Worm (Caenorhabditis elegans) whole organism, midembryonic: ENCODE measurements around the gene gtap-2.
A peak's percentile ranks its signal among the peaks of the same experiment; 100 is the strongest.

Experiments used
- T22C8.4 ChIP-seq: fragments of 200-800 bp; sonication (Bioruptor generic); IDR thresholded peaks from 2 replicates; pipeline ENCODE4 v1.3.6; 2022; ENCODE audit warnings: missing genetic modification characterization, missing compliant biosample characterization
- cog-1 ChIP-seq: sonication (generic microtip); optimal IDR thresholded peaks from 2 replicates; lab custom pipeline; 2016; ENCODE audit warnings: missing genetic modification characterization, missing compliant biosample characterization
- flt-1 ChIP-seq: fragments of 200-800 bp; sonication (Bioruptor generic); IDR thresholded peaks from 2 replicates; pipeline ENCODE4 v1.3.6; 2022; ENCODE audit warnings: missing genetic modification characterization, missing compliant biosample characterization
- klf-2 ChIP-seq: fragments of 200-800 bp; sonication (Bioruptor generic); conservative IDR thresholded peaks from 2 replicates; pipeline ENCODE4 v1.3.6; 2022; ENCODE audit warnings: missing genetic modification reagents, missing genetic modification characterization, missing compliant biosample characterization
- med-1 ChIP-seq: sonication (generic microtip); optimal IDR thresholded peaks from 2 replicates; lab custom pipeline; 2017; ENCODE audit warnings: missing genetic modification characterization, mild to moderate bottlenecking, missing compliant biosample characterization, antibody characterized with exemption, missing genetic modification reagents; ENCODE audit not compliant: insufficient read depth
- ref-1 ChIP-seq: fragments of 200-800 bp; sonication (Bioruptor generic); conservative IDR thresholded peaks from 2 replicates; pipeline ENCODE4 v1.3.6; 2022; ENCODE audit warnings: missing genetic modification reagents, missing genetic modification characterization, missing compliant biosample characterization
- tab-1 ChIP-seq: fragments of 200-800 bp; sonication (Bioruptor generic); IDR thresholded peaks from 2 replicates; pipeline ENCODE4 v1.3.6; 2022; ENCODE audit warnings: missing genetic modification characterization, missing compliant biosample characterization
- ztf-23 ChIP-seq: fragments of 200-800 bp; sonication (Bioruptor generic); IDR thresholded peaks from 2 replicates; pipeline ENCODE4 v1.3.6; 2022; ENCODE audit warnings: missing genetic modification reagents, missing genetic modification characterization, missing compliant biosample characterization
- ztf-29 ChIP-seq: fragments of 200-800 bp; sonication (Bioruptor generic); IDR thresholded peaks from 2 replicates; pipeline ENCODE4 v1.3.6; 2022; ENCODE audit warnings: missing genetic modification reagents, missing genetic modification characterization, missing compliant biosample characterization

Gene gtap-2

DNA sequence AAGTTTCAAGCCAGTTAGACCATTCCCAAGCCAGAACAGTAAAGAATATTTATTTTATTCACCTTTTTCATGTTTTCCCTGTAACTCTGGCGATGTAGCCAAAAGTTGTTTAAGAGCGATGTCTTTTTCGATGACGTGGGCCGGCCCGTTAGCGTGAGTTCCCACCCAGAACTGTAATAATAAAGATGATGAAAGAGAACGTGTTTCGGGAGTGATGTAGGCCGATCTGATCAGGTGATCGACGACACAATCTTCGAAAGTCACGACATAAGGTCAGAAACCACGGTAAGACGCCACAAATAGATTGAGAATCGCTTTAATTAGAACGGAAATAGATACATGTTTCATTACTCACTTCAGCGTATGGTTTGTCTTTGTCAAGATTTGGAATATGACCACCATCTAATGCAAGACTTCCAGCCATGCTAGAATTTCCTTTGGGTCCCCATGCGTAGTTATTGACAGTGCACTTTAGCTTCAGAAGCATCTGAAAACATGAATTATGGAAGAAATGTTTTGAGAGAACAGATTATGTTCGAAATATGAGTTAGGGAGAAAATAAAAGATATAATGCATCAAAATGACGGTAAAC is 1.3 kb upstream of the gtap-2 start, which contains the start of gene ZK632.4:
ZK632.4 (minus strand) TSS at position 487 of the 592 bp plus-strand sequence.
- TF ChIP-seq cog-1 (tag; lab: Kevin White, UChicago) = no peak
- TF ChIP-seq ztf-23 (GFP tag; lab: Robert Waterston, UW) = no peak
- TF ChIP-seq T22C8.4 (GFP tag; lab: Robert Waterston, UW) = no peak
- no peak for TF ChIP-seq klf-2 (GFP tag; lab: Robert Waterston, UW)
- TF ChIP-seq flt-1 (GFP tag; lab: Robert Waterston, UW) = no peak
- no peak for TF ChIP-seq ref-1 (GFP tag; lab: Robert Waterston, UW)
- no peak for TF ChIP-seq tab-1 (GFP tag; lab: Robert Waterston, UW)
- no peak for TF ChIP-seq med-1 (GFP tag; lab: Kevin White, UChicago)
- TF ChIP-seq ztf-29 (GFP tag; lab: Robert Waterston, UW) = no peak

DNA sequence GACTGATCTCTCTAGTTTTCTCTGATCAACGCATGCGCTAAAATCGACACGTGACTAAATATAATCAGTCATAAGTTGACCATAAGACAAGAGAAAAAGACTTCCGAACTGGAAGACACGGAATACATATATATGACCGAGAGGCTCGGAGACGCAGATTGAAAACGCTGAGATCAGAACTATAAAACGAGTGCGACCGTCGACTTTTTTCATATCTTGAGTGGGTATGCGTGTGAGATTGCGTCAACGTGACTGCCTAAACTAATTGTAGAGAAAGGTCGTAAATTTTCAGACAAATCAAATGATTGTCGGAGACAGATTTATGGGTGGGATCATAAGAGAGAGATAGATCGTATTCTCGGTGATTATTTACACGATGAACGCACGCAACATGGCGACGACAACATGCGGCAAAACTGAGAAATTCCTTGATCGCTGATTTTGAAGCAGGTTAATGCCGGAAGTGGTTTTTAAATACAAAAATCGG is 741 bp upstream of the gtap-2 start:
- TF ChIP-seq ztf-29 (GFP tag; lab: Robert Waterston, UW) (no peak), cog-1 (tag; lab: Kevin White, UChicago) (no peak), ztf-23 (GFP tag; lab: Robert Waterston, UW) (no peak), ref-1 (GFP tag; lab: Robert Waterston, UW) (no peak), flt-1 (GFP tag; lab: Robert Waterston, UW) (no peak)

DNA sequence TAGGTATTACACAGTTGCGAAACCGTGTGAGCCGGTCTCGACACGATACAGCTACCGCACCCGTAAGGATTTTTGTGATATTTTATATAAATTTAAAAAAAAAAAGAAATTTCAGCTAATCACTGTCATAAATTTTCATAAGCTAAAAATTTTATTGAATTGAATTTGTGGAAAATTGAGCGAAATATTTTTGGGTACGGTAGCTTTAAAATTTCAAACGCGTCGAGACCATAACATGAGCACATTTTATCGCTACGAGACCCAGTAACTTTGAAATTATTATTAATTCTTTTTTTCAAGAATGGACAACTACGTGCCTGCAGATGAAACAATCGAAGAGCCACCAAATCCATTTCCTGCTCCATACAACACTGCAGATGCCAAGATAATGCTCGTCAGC is 4.8 kb downstream of the gtap-2 start, which contains the start of gene ZK632.14:
ZK632.14 (plus strand) TSS at position 301 of the 400 bp plus-strand sequence.
- TF ChIP-seq klf-2 (GFP tag; lab: Robert Waterston, UW) = no peak
- TF ChIP-seq tab-1 (GFP tag; lab: Robert Waterston, UW) = no peak
- TF ChIP-seq cog-1 (tag; lab: Kevin White, UChicago) = no peak
- TF ChIP-seq ztf-23 (GFP tag; lab: Robert Waterston, UW) = no peak
- TF ChIP-seq med-1 (GFP tag; lab: Kevin White, UChicago) = no peak
- TF ChIP-seq ztf-29 (GFP tag; lab: Robert Waterston, UW) = no peak
- no peak for TF ChIP-seq T22C8.4 (GFP tag; lab: Robert Waterston, UW)

DNA sequence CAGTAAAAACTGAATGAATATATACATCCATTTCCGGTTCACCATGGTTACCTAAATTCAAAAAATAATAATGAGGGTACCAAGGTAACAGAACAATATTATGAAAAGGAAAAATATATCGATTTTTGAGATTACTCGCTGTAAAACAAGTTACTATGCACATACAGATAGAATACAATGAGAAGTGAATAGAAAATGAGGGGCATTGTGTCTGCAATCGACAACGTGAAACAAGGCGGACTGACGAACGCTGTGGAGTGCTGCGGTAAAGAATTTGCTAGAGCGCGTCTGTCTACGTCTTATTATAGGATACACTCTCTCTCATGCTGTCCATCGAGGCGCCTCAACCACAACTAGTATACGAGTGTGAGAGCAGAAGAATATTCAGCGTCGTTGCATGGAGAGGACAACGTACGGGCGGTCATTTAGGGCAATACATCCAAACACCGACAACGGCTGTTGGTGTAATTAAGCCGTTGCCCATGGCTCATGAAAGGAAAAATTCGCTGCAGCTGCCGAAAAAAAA is 8.8 kb downstream of the gtap-2 start, which contains the start of gene cnx-1:
cnx-1 (minus strand) TSS at position 51 of the 526 bp plus-strand sequence.
- peak; percentile 68; the same call in 1 of the 2 replicates for TF ChIP-seq tab-1 (GFP tag; lab: Robert Waterston, UW)
- TF ChIP-seq cog-1 (tag; lab: Kevin White, UChicago) = no peak
- peak; percentile 42; the same call in 1 of the 2 replicates for TF ChIP-seq flt-1 (GFP tag; lab: Robert Waterston, UW)
- TF ChIP-seq klf-2 (GFP tag; lab: Robert Waterston, UW) = no peak

DNA sequence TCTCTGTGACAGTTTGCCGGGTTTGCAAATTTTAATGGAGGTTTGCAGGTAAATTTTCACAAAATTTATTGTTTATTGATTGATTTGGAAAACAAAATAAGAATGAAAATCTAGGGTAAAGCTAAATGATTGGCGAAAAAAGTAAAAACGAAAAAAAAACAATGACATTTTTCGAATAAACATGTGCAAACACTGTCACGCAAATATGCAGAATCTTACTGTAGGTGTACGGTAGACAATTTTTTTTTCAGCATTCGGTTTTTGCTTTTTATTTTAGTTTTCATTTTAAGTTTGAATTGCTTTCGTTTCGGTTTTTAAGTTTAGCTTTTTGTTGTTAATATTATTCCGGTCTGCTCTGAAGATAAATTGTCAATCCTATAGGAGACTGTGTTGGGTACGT is 9.6 kb downstream of the gtap-2 start:
- TF ChIP-seq med-1 (GFP tag; lab: Kevin White, UChicago) = no peak
- no peak for TF ChIP-seq T22C8.4 (GFP tag; lab: Robert Waterston, UW)
- TF ChIP-seq ztf-23 (GFP tag; lab: Robert Waterston, UW) = no peak
- no peak for TF ChIP-seq ztf-29 (GFP tag; lab: Robert Waterston, UW)
- TF ChIP-seq tab-1 (GFP tag; lab: Robert Waterston, UW) = no peak
- no peak for TF ChIP-seq klf-2 (GFP tag; lab: Robert Waterston, UW)
- no peak for TF ChIP-seq cog-1 (tag; lab: Kevin White, UChicago)

DNA sequence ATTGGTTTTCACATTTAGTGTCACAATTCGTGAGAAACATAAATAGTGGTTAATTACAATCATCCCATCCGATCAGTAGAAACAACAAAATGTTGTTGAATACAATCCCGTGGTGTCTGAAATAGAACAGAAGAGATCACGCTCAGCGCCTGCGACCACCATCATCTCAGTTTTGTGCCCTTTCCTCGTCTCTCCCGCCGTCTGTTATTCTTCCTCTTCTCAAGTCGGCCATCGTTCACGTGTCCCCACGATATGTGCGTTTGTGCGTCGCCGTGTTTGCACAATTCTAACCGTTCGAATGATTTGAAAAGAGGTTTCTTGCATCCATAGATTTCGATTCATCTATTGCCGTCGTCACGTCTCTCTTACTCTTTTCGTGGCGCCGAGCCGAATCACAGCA is 10.4 kb downstream of the gtap-2 start, which contains the start of gene panl-3:
panl-3 (plus strand) TSS at position 294 of the 400 bp plus-strand sequence.
- TF ChIP-seq ztf-23 (GFP tag; lab: Robert Waterston, UW) (peak; percentile 70; the same call in 1 of the 2 replicates), T22C8.4 (GFP tag; lab: Robert Waterston, UW) (no peak), klf-2 (GFP tag; lab: Robert Waterston, UW) (no peak)

DNA sequence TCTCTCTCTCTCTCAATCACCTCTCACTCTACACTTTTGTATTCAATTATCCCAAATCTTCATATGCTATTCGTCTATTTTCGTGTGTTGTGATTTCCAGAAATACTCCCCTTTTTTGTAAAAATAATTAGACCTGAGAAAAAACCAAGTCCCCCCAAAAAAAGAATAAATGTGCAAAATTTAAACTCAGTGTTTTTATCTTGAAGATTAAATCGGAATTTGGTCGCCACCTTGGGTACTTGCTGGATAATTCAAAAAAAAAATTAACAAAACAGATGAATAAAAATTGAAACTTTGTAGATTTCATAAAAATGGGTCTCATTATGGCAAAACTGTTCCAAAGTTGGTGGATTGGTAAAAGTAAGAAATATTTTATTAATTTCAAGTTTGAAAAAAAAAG is 14.6 kb downstream of the gtap-2 start, which contains the start of gene arl-5:
arl-5 (plus strand) TSS at position 301 of the 400 bp plus-strand sequence.
- no peak for TF ChIP-seq cog-1 (tag; lab: Kevin White, UChicago)
- no peak for TF ChIP-seq ref-1 (GFP tag; lab: Robert Waterston, UW)
- no peak for TF ChIP-seq T22C8.4 (GFP tag; lab: Robert Waterston, UW)
- no peak for TF ChIP-seq ztf-29 (GFP tag; lab: Robert Waterston, UW)

DNA sequence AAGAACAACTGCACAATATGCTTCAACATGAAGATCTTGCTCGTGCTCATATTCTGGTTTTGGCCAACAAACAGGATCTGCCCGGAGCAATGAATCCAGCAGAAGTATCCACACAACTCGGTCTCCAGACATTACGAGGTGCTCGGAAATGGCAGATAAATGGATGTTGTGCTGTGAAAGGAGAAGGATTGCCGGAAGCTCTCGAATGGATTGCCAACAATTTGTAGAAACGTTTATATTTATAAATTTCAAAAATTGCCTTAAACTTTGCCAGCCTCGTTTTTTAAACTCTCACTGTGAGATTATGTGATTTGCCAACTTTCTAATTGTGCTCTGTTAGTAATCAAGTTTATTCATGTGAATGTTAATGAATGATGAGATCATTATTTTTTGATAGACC is 15.4 kb downstream of the gtap-2 start:
- no peak for TF ChIP-seq ref-1 (GFP tag; lab: Robert Waterston, UW)
- no peak for TF ChIP-seq klf-2 (GFP tag; lab: Robert Waterston, UW)

DNA sequence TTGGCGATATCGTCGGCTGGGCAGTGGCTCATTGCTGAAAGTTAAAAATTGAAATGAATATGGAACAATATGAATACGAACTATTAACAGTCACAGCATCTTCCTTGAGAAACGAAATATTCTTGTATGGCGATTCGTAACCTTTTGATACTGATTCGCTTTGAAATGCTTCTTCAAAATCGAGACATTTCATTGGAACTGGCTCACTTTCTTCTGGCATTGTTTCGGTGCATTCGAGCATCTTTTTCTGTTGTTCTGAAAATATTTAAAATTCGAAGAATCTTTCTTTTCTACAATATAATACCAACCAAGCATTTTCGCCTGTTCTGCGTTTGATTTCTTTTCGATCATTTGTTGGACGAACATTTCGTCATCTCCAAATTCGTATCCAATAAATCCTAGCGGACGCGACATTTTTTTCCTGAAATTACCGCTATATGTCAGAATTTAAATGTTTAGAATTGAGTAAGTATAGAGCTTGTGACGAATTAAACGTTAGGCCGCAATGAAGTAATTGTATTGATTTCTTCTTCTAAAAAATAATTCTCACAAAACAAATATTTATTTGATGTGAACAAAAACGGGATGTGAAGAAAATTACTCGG is 16.1 kb downstream of the gtap-2 start, which contains the start of gene lin-52:
lin-52 (minus strand) TSS at position 421 of the 605 bp plus-strand sequence.
- TF ChIP-seq ref-1 (GFP tag; lab: Robert Waterston, UW) (no peak), med-1 (GFP tag; lab: Kevin White, UChicago) (no peak), ztf-23 (GFP tag; lab: Robert Waterston, UW) (no peak), ztf-29 (GFP tag; lab: Robert Waterston, UW) (no peak), T22C8.4 (GFP tag; lab: Robert Waterston, UW) (no peak), klf-2 (GFP tag; lab: Robert Waterston, UW) (no peak), cog-1 (tag; lab: Kevin White, UChicago) (no peak), tab-1 (GFP tag; lab: Robert Waterston, UW) (no peak), flt-1 (GFP tag; lab: Robert Waterston, UW) (no peak)
